Worm (Caenorhabditis elegans) whole organism, L1 larva: ENCODE data around the gene F42A6.2.

ENCODE experiments used
- ceh-82 ChIP-seq, 3 experiments: fragments of 150-350 bp in 1 of 3; sonication (generic microtip) in 2 of 3; optimal IDR thresholded peaks; 2 replicates each; lab custom pipeline; 2014 to 2017; ENCODE audit warnings: missing biosample characterization in 3 of 3, missing genetic modification characterization in 3 of 3
- pqm-1 ChIP-seq: sonication (generic microtip); optimal IDR thresholded peaks from 3 replicates; lab custom pipeline; 2017; ENCODE audit warnings: missing biosample characterization, missing genetic modification characterization
- tbx-2 ChIP-seq: sonication (generic microtip); optimal IDR thresholded peaks from 2 replicates; lab custom pipeline; 2016; ENCODE audit warnings: missing genetic modification characterization, missing compliant biosample characterization
- unc-62 ChIP-seq: fragments of 150-350 bp; optimal IDR thresholded peaks from 2 replicates; lab custom pipeline; 2014; ENCODE audit warnings: missing biosample characterization, missing genetic modification reagents, missing genetic modification characterization

DNA sequence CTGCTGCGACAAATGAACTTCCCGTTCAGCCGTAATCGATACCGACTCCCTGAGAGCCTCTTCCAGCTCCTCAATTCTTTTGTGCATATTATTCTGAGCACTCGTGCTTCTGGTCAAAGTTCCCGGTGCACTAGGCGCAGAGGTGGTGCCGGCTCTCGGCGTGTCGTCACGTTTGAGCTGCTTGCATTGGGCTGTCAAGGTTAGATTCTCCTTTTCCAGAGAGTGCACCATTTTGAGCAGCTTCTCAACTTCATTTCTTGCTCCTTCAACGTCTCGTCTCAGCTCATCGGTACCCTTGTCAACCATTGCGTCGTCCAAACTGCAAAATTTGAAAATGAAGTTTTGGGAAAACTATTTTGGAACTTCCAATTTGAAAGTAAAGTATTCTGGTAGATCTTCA lies 4.2 kb downstream of the F42A6.2 start:
- TF ChIP-seq pqm-1 (tag; lab: Kevin White, UChicago) (no peak), ceh-82 (tag; optimal IDR thresholded peaks at IDR 0.05; lab: Kevin White, UChicago) (no peak), unc-62 (no peak), tbx-2 (tag; lab: Kevin White, UChicago) (no peak)
